Worm (Caenorhabditis elegans) whole organism, L2 larva: ENCODE measurements around the gene far-8.

Experiments used
- blmp-1 ChIP-seq: sonication (generic microtip); optimal IDR thresholded peaks from 2 replicates; lab custom pipeline; 2017; ENCODE audit warnings: missing genetic modification characterization, mild to moderate bottlenecking, missing compliant biosample characterization, antibody characterized with exemption, moderate library complexity; ENCODE audit not compliant: insufficient read depth
- ceh-82 ChIP-seq: fragments of 150-350 bp; optimal IDR thresholded peaks from 2 replicates; lab custom pipeline; 2014; ENCODE audit warnings: missing biosample characterization, missing genetic modification characterization
- crh-2 ChIP-seq: sonication (generic microtip); optimal IDR thresholded peaks from 2 replicates; lab custom pipeline; 2017; ENCODE audit warnings: missing biosample characterization, missing genetic modification characterization
- fos-1 ChIP-seq: fragments of 150-350 bp; optimal IDR thresholded peaks from 2 replicates; lab custom pipeline; 2014; ENCODE audit warnings: missing biosample characterization, missing genetic modification characterization
- lin-13 ChIP-seq: fragments of 150-350 bp; optimal IDR thresholded peaks from 2 replicates; lab custom pipeline; 2014; ENCODE audit warnings: missing biosample characterization, missing genetic modification reagents, missing genetic modification characterization
- lsy-2 ChIP-seq, 2 experiments: fragments of 150-350 bp in 1 of 2; sonication (generic microtip) in 1 of 2; optimal IDR thresholded peaks; 2 replicates each; lab custom pipeline; 2014 to 2017; ENCODE audit warnings: missing biosample characterization in 2 of 2, missing genetic modification characterization in 2 of 2
- mdl-1 ChIP-seq, 2 experiments: fragments of 150-350 bp in 1 of 2; sonication (generic microtip) in 1 of 2; optimal IDR thresholded peaks; 2 replicates each; lab custom pipeline; 2017; ENCODE audit warnings: missing biosample characterization in 2 of 2, missing genetic modification characterization in 2 of 2
- nhr-11 ChIP-seq: fragments of 150-350 bp; optimal IDR thresholded peaks from 2 replicates; lab custom pipeline; 2014; ENCODE audit warnings: missing biosample characterization, missing genetic modification characterization
- nhr-23 ChIP-seq: fragments of 150-350 bp; optimal IDR thresholded peaks from 2 replicates; lab custom pipeline; 2014; ENCODE audit warnings: missing biosample characterization, missing genetic modification reagents, missing genetic modification characterization
- nhr-77 ChIP-seq: fragments of 150-350 bp; optimal IDR thresholded peaks from 2 replicates; lab custom pipeline; 2014; ENCODE audit warnings: missing biosample characterization, missing genetic modification characterization
- peb-1 ChIP-seq: fragments of 150-350 bp; optimal IDR thresholded peaks from 2 replicates; lab custom pipeline; 2014; ENCODE audit warnings: missing biosample characterization, missing genetic modification characterization
- snpc-4 ChIP-seq: fragments of 150-350 bp; optimal IDR thresholded peaks from 2 replicates; lab custom pipeline; 2014; ENCODE audit warnings: missing biosample characterization, missing genetic modification characterization
- unc-62 ChIP-seq: fragments of 150-350 bp; optimal IDR thresholded peaks from 2 replicates; lab custom pipeline; 2014; ENCODE audit warnings: missing biosample characterization, missing genetic modification reagents, missing genetic modification characterization

ce11 chrIII:797507-797906 lies 45.2 kb upstream of the far-8 start:
- no peak for TF ChIP-seq lsy-2 (tag; optimal IDR thresholded peaks at IDR 0.05; lab: Kevin White, UChicago)
- no peak for TF ChIP-seq mdl-1 (tag; optimal IDR thresholded peaks at IDR 0.05; lab: Kevin White, UChicago)
- TF ChIP-seq unc-62 = no peak
- TF ChIP-seq blmp-1 = no peak
- no peak for TF ChIP-seq fos-1 (tag; lab: Kevin White, UChicago)
- TF ChIP-seq snpc-4 (tag; lab: Kevin White, UChicago) = no peak
- no peak for TF ChIP-seq lin-13 (GFP tag; lab: Kevin White, UChicago)
- no peak for TF ChIP-seq nhr-23 (tag; lab: Kevin White, UChicago)
- no peak for TF ChIP-seq crh-2
- no peak for TF ChIP-seq ceh-82
- TF ChIP-seq nhr-11 = no peak
- TF ChIP-seq nhr-77 (tag; lab: Kevin White, UChicago) = no peak
- TF ChIP-seq peb-1 = no peak
